Worm (Caenorhabditis elegans) whole organism, L4 larva: ENCODE measurements around the gene algn-3.

Source experiments
- D1046.2 ChIP-seq: fragments of 200-800 bp; sonication (Bioruptor generic); IDR thresholded peaks from 2 replicates; pipeline ENCODE4 v1.3.6; 2022; ENCODE audit warnings: missing genetic modification characterization, missing compliant biosample characterization
- F44E2.7 ChIP-seq: fragments of 200-800 bp; sonication (Bioruptor generic); IDR thresholded peaks from 2 replicates; pipeline ENCODE4 v2.1.2; 2022; ENCODE audit warnings: missing genetic modification characterization, missing compliant biosample characterization
- F49E8.2 ChIP-seq: sonication (generic microtip); optimal IDR thresholded peaks from 2 replicates; lab custom pipeline; 2016; ENCODE audit warnings: missing compliant biosample characterization, mild to moderate bottlenecking, missing genetic modification characterization, borderline replicate concordance
- R02D3.7 ChIP-seq: fragments of 150-350 bp; sonication (generic microtip); optimal IDR thresholded peaks from 3 replicates; lab custom pipeline; 2014; ENCODE audit warnings: missing biosample characterization, missing genetic modification characterization
- aha-1 ChIP-seq: fragments of 150-350 bp; peaks from one replicate; lab custom pipeline; 2014; ENCODE audit warnings: missing biosample characterization, missing genetic modification characterization
- ama-1 ChIP-seq: fragments of 150-350 bp; optimal IDR thresholded peaks from 2 replicates; lab custom pipeline; 2014; ENCODE audit warnings: inconsistent platforms, mixed read lengths
- attf-4 ChIP-seq: sonication (generic microtip); optimal IDR thresholded peaks from 3 replicates; lab custom pipeline; 2017; ENCODE audit warnings: missing biosample characterization, missing genetic modification characterization
- ceh-20 ChIP-seq: fragments of 200-800 bp; sonication (Bioruptor generic); IDR thresholded peaks from 2 replicates; pipeline ENCODE4 v1.3.6; 2022; ENCODE audit warnings: missing genetic modification reagents, missing genetic modification characterization, missing compliant biosample characterization
- ceh-32 ChIP-seq: sonication (generic microtip); optimal IDR thresholded peaks from 2 replicates; lab custom pipeline; 2016; ENCODE audit warnings: mild to moderate bottlenecking, missing genetic modification characterization, missing compliant biosample characterization; ENCODE audit not compliant: poor library complexity
- ceh-44 ChIP-seq: fragments of 200-800 bp; sonication (Bioruptor generic); IDR thresholded peaks from 2 replicates; pipeline ENCODE4 v1.3.6; 2022; ENCODE audit warnings: missing genetic modification reagents, missing genetic modification characterization, missing compliant biosample characterization
- daf-12 ChIP-seq: fragments of 150-350 bp; optimal IDR thresholded peaks from 2 replicates; lab custom pipeline; 2014; ENCODE audit warnings: missing biosample characterization, missing genetic modification reagents, missing genetic modification characterization
- daf-16 ChIP-seq, 3 experiments: sonication (generic microtip); optimal IDR thresholded peaks; 2 replicates each; lab custom pipeline; 2016 to 2017; ENCODE audit warnings: missing genetic modification characterization in 3 of 3, missing genetic modification reagents in 3 of 3, mild to moderate bottlenecking in 2 of 3, missing compliant biosample characterization in 2 of 3, missing biosample characterization in 1 of 3, moderate library complexity in 1 of 3
- dpl-1 ChIP-seq: fragments of 150-350 bp; optimal IDR thresholded peaks from 2 replicates; lab custom pipeline; 2014; ENCODE audit warnings: missing biosample characterization, missing genetic modification reagents, missing genetic modification characterization
- duxl-1 ChIP-seq: sonication (generic microtip); optimal IDR thresholded peaks from 2 replicates; lab custom pipeline; 2016; ENCODE audit warnings: mild to moderate bottlenecking, missing genetic modification characterization, moderate library complexity, missing compliant biosample characterization; ENCODE audit not compliant: poor library complexity
- hlh-11 ChIP-seq: fragments of 200-800 bp; sonication (Bioruptor generic); optimal IDR thresholded peaks from 2 replicates; lab custom pipeline; 2018; ENCODE audit warnings: mild to moderate bottlenecking, missing genetic modification characterization, missing compliant biosample characterization
- lim-7 ChIP-seq: fragments of 200-800 bp; sonication (Bioruptor generic); IDR thresholded peaks from 2 replicates; pipeline ENCODE4 v1.3.6; 2022; ENCODE audit warnings: missing genetic modification characterization, missing compliant biosample characterization
- lin-29 ChIP-seq: fragments of 200-800 bp; sonication (Bioruptor generic); IDR thresholded peaks from 2 replicates; pipeline ENCODE4 v1.3.6; 2022; ENCODE audit warnings: missing genetic modification reagents, missing genetic modification characterization, missing compliant biosample characterization
- mdt-29 ChIP-seq: fragments of 200-800 bp; sonication (Bioruptor generic); IDR thresholded peaks from 2 replicates; pipeline ENCODE4 v1.3.6; 2022; ENCODE audit warnings: missing genetic modification reagents, missing genetic modification characterization, missing compliant biosample characterization
- nhr-102 ChIP-seq: sonication (generic microtip); optimal IDR thresholded peaks from 2 replicates; lab custom pipeline; 2016; ENCODE audit warnings: mild to moderate bottlenecking, missing genetic modification characterization, moderate library complexity, missing compliant biosample characterization
- pha-4 ChIP-seq, 2 experiments: fragments of 150-350 bp in 1 of 2; fragments of 200-800 bp in 1 of 2; sonication (Bioruptor generic) in 1 of 2; IDR thresholded peaks in 1 of 2; optimal IDR thresholded peaks in 1 of 2; 2 replicates each; pipeline versions ENCODE4 v1.3.6 to Lab custom; 2014 to 2022; ENCODE audit warnings: missing genetic modification characterization in 2 of 2, missing genetic modification reagents in 2 of 2, missing biosample characterization in 1 of 2, missing compliant biosample characterization in 1 of 2
- sdz-12 ChIP-seq: fragments of 200-800 bp; sonication (Bioruptor generic); optimal IDR thresholded peaks from 2 replicates; lab custom pipeline; 2018; ENCODE audit warnings: mild to moderate bottlenecking, missing genetic modification characterization, missing compliant biosample characterization
- set-16 ChIP-seq: fragments of 200-800 bp; sonication (Bioruptor generic); IDR thresholded peaks from 2 replicates; pipeline ENCODE4 v1.3.6; 2022; ENCODE audit warnings: missing genetic modification reagents, missing genetic modification characterization, missing compliant biosample characterization
- snpc-1.2 ChIP-seq: fragments of 200-800 bp; sonication (Bioruptor generic); IDR thresholded peaks from 2 replicates; pipeline ENCODE4 v1.3.6; 2022; ENCODE audit warnings: missing genetic modification reagents, missing genetic modification characterization, missing compliant biosample characterization
- spr-3 ChIP-seq: fragments of 200-800 bp; sonication (Bioruptor generic); optimal IDR thresholded peaks from 2 replicates; lab custom pipeline; 2018; ENCODE audit warnings: mild to moderate bottlenecking, missing genetic modification characterization, missing compliant biosample characterization
- unc-130 ChIP-seq: sonication (generic microtip); optimal IDR thresholded peaks from 2 replicates; lab custom pipeline; 2016; ENCODE audit warnings: missing genetic modification reagents, missing genetic modification characterization, missing compliant biosample characterization
- unc-39 ChIP-seq: sonication (generic microtip); optimal IDR thresholded peaks from 2 replicates; lab custom pipeline; 2017; ENCODE audit warnings: missing biosample characterization, missing genetic modification characterization
- zag-1 ChIP-seq: fragments of 150-350 bp; optimal IDR thresholded peaks from 2 replicates; lab custom pipeline; 2014; ENCODE audit warnings: missing biosample characterization, missing genetic modification characterization
- zfp-2 ChIP-seq: sonication (generic microtip); optimal IDR thresholded peaks from 2 replicates; lab custom pipeline; 2016; ENCODE audit warnings: mild to moderate bottlenecking, missing genetic modification characterization, missing compliant biosample characterization
- zfp-3 ChIP-seq: fragments of 200-800 bp; sonication (Bioruptor generic); conservative IDR thresholded peaks from 2 replicates; pipeline ENCODE4 v1.3.6; 2022; ENCODE audit warnings: missing genetic modification reagents, missing genetic modification characterization, missing compliant biosample characterization
- zip-11 ChIP-seq: fragments of 200-800 bp; sonication (Bioruptor generic); IDR thresholded peaks from 2 replicates; pipeline ENCODE4 v1.3.6; 2022; ENCODE audit warnings: missing genetic modification characterization, missing compliant biosample characterization
- zip-2 ChIP-seq: fragments of 150-350 bp; optimal IDR thresholded peaks from 2 replicates; lab custom pipeline; 2014; ENCODE audit warnings: missing biosample characterization, missing genetic modification characterization
- ztf-11 ChIP-seq: fragments of 150-350 bp; optimal IDR thresholded peaks from 2 replicates; lab custom pipeline; 2014; ENCODE audit warnings: missing biosample characterization, missing genetic modification characterization

Gene algn-3

DNA sequence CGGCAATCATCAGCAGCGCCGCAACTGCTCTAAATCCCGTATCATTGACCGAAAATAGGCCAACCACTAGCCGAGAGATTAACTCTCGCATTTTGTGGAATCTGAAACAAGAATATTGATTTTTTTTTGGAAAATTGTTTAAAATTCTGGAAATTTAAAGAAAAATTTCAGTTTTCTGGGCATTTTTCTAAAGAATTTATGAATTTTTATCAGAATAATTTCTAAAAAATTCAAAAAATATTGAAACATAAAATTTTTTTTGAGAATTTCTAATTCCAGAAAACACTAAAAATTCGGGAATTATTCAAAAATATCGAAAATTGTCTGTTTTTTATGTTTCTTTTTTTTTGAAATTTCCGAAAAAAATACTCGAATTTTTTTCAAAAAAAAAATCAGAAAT is at the start of gene algn-3:
Gene algn-3 (minus strand): TSS at position 101 of the 400 bp plus-strand sequence.
- TF ChIP-seq R02D3.7 (tag; lab: Kevin White, UChicago) (no peak), unc-39 (tag; lab: Kevin White, UChicago) (no peak), zfp-3 (GFP tag; lab: Robert Waterston, UW) (no peak), F49E8.2 (tag; lab: Kevin White, UChicago) (no peak), unc-130 (GFP tag; lab: Kevin White, UChicago) (no peak), zag-1 (tag; lab: Kevin White, UChicago) (no peak), set-16 (no peak), daf-16 (GFP tag; optimal IDR thresholded peaks at IDR 0.05; lab: Kevin White, UChicago) (no peak), daf-16 (tag; optimal IDR thresholded peaks at IDR 0.05; lab: Kevin White, UChicago) (no peak), nhr-102 (tag; lab: Kevin White, UChicago) (no peak), duxl-1 (no peak), pha-4 (GFP tag; IDR thresholded peaks at IDR 0.05; lab: Robert Waterston, UW) (no peak), pha-4 (tag; optimal IDR thresholded peaks at IDR 0.05; lab: Kevin White, UChicago) (no peak), attf-4 (no peak), daf-12 (tag; lab: Kevin White, UChicago) (no peak)

DNA sequence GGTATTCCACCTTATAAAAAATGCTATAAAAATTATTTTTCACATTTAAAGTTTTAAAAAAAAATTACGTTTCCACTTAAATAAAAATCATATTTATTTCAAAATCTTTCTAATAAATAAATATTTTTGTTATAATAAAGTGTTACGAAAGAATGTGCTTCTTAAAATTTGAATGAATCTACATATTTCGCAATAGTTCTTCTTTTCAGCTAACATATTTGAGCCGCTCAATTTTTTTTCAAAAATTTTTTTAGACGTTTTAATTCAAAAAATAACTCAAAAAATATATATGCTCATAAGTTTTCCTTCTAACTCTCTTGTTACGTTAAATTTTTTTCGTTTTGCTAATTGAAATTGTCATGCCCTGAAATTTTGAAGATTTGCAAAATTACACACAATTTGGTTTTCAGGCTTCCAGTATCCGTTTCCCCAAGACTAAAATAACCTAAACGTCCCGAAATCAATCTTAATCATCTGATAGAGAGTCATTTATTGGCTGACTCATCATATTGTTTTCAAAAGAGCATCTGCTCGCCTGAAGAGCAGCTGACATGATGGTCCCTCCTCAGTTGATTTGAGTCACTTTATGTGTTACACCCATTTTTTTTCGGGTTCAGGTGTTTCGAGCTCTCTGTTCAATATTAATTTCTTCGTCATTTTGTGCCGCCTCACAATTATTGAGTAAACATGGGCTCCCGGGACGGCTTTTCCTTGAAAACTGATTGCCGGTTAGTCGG is 45.8 kb upstream of the algn-3 start, which contains the start of gene efhd-1:
Gene efhd-1 (plus strand): TSS at position 582 of the 737 bp plus-strand sequence.
- TF ChIP-seq daf-16 (GFP tag; optimal IDR thresholded peaks at IDR 0.05; lab: Kevin White, UChicago) = peak in 1 of 2 experiments; percentile 54
- no peak for TF ChIP-seq daf-16 (tag; optimal IDR thresholded peaks at IDR 0.05; lab: Kevin White, UChicago)
- no peak for TF ChIP-seq spr-3
- TF ChIP-seq hlh-11 (tag; lab: Kevin White, UChicago) = peak; percentile 14
- TF ChIP-seq, all 104 proteins: peak for 2

ce11 chrII:14176642-14177041 is 44.0 kb upstream of the algn-3 start:
- TF ChIP-seq zip-2 (tag; lab: Kevin White, UChicago) = no peak
- TF ChIP-seq ama-1 (lab: Kevin White, UChicago) = no peak
- TF ChIP-seq hlh-11 (tag; lab: Kevin White, UChicago) = peak; percentile 12
- no peak for TF ChIP-seq ceh-32 (tag; lab: Kevin White, UChicago)
- no peak for TF ChIP-seq dpl-1 (GFP tag; lab: Kevin White, UChicago)
- TF ChIP-seq F44E2.7 (GFP tag; lab: Robert Waterston, UW) = peak; percentile 35; the same call in 1 of the 2 replicates
- TF ChIP-seq sdz-12 (GFP tag; lab: Kevin White, UChicago) = no peak
- TF ChIP-seq lin-29 (GFP tag; lab: Robert Waterston, UW) = no peak
- TF ChIP-seq ceh-44 (GFP tag; lab: Robert Waterston, UW) = no peak
- TF ChIP-seq snpc-1.2 (GFP tag; lab: Robert Waterston, UW) = no peak
- no peak for TF ChIP-seq lim-7
- TF ChIP-seq zfp-2 = no peak

ce11 chrII:14175099-14175498 is 42.5 kb upstream of the algn-3 start, which contains the start of gene Y48B6A.5:
TSS of gene Y48B6A.5 (minus strand) at chrII:14175199.
- no peak for TF ChIP-seq pha-4 (GFP tag; IDR thresholded peaks at IDR 0.05; lab: Robert Waterston, UW)
- no peak for TF ChIP-seq pha-4 (tag; optimal IDR thresholded peaks at IDR 0.05; lab: Kevin White, UChicago)
- TF ChIP-seq zip-2 (tag; lab: Kevin White, UChicago) = no peak
- TF ChIP-seq zip-11 (GFP tag; lab: Robert Waterston, UW) = no peak
- no peak for TF ChIP-seq D1046.2
- TF ChIP-seq ceh-20 = no peak
- TF ChIP-seq ztf-11 (tag; lab: Kevin White, UChicago) = no peak
- no peak for TF ChIP-seq aha-1
- TF ChIP-seq mdt-29 = no peak
